Worm (Caenorhabditis elegans) whole organism, early embryonic: Measurements from ENCODE around the gene C50F7.5.

Experiments
- F13C5.2 ChIP-seq: sonication (generic microtip); optimal IDR thresholded peaks from 2 replicates; lab custom pipeline; 2017; ENCODE audit warnings: mild to moderate bottlenecking, missing genetic modification characterization, inconsistent platforms, missing compliant biosample characterization
- ama-1 ChIP-seq: fragments of 150-350 bp; optimal IDR thresholded peaks from 2 replicates; lab custom pipeline; 2014

ce11 chrIV:7754114-7754513 is 27.6 kb downstream of the C50F7.5 start:
- TF ChIP-seq ama-1 (lab: Kevin White, UChicago): no peak
- TF ChIP-seq F13C5.2: no peak
